Worm (Caenorhabditis elegans) whole organism, early embryonic: Measurements from ENCODE around the gene Y42H9AR.5.

Experiments used
- ama-1 ChIP-seq: fragments of 150-350 bp; optimal IDR thresholded peaks from 2 replicates; lab custom pipeline; 2014
- ceh-13 ChIP-seq: fragments of 200-800 bp; sonication (Bioruptor generic); optimal IDR thresholded peaks from 2 replicates; lab custom pipeline; 2018; ENCODE audit warnings: mild to moderate bottlenecking, missing genetic modification characterization, missing compliant biosample characterization
- hmg-4 ChIP-seq: fragments of 200-800 bp; sonication (Bioruptor generic); optimal IDR thresholded peaks from 2 replicates; lab custom pipeline; 2018; ENCODE audit warnings: mild to moderate bottlenecking, missing genetic modification characterization, missing compliant biosample characterization
- tra-4 ChIP-seq: sonication (generic microtip); optimal IDR thresholded peaks from 2 replicates; lab custom pipeline; 2017; ENCODE audit warnings: missing genetic modification characterization, missing compliant biosample characterization

- TF ChIP-seq ama-1 (lab: Kevin White, UChicago) (no peak), tra-4 (tag; lab: Kevin White, UChicago) (no peak), hmg-4 (GFP tag; lab: Kevin White, UChicago) (no peak), ceh-13 (GFP tag; lab: Kevin White, UChicago) (no peak)
Observed at ce11 chrIV:8068280-8068679, 34.1 kb upstream of the Y42H9AR.5 start.
